Worm (Caenorhabditis elegans) whole organism, L4/young adult: ENCODE measurements around the gene C09G5.14.

Experiments
- W03F9.2 ChIP-seq: fragments of 150-350 bp; optimal IDR thresholded peaks from 2 replicates; lab custom pipeline; 2014; ENCODE audit warnings: missing biosample characterization, missing genetic modification characterization
- him-1 ChIP-seq: sonication (generic microtip); optimal IDR thresholded peaks from 2 replicates; lab custom pipeline; 2016; ENCODE audit warnings: missing genotype, missing genetic modification reagents, missing genetic modification characterization, missing compliant biosample characterization

DNA sequence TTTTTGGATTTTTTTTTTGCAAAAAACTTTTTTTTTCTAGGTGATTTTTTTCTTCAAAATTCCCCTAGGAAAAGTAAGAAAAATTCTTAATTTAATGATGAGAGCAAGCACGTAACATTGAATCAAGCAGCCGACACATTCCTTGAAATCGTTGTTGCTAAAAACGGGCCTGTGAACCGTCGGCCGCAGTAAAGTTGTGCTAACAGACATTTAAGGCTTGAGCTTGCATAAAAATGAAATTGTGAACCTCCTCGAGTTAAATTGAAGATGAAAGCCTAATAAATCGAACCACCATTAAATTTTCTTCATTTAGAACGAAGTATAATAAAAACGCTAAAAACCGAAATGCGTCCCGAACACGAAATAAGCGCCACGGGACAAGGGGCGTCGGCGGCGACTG, 45.0 kb upstream of the C09G5.14 start:
- TF ChIP-seq W03F9.2 (tag; lab: Kevin White, UChicago) = no peak
- no peak for TF ChIP-seq him-1 (tag; lab: Kevin White, UChicago)
